Fruit fly (Drosophila melanogaster) whole organism, pupa: ENCODE measurements around the gene Acp65Aa.

ENCODE experiments used
- CG13204 ChIP-seq: fragments of 200-800 bp; sonication (Bioruptor generic); optimal IDR thresholded peaks from 2 replicates; lab custom pipeline; 2018; ENCODE audit warnings: missing biosample characterization, mild to moderate bottlenecking, missing genetic modification characterization, moderate library complexity
- CG14655 ChIP-seq: fragments of 200-800 bp; sonication (Bioruptor generic); optimal IDR thresholded peaks from 3 replicates; lab custom pipeline; 2017; ENCODE audit warnings: mild to moderate bottlenecking, missing biosample characterization, missing genetic modification reagents, missing genetic modification characterization
- CG17806 ChIP-seq: fragments of 200-800 bp; sonication (Bioruptor generic); optimal IDR thresholded peaks from 2 replicates; lab custom pipeline; 2018; ENCODE audit warnings: missing biosample characterization, mild to moderate bottlenecking, missing genetic modification characterization, moderate library complexity
- CG34367 ChIP-seq: fragments of 200-800 bp; sonication (Bioruptor generic); optimal IDR thresholded peaks from 2 replicates; lab custom pipeline; 2018; ENCODE audit warnings: missing biosample characterization, mild to moderate bottlenecking, missing genetic modification characterization
- CG8159 ChIP-seq: fragments of 200-800 bp; sonication (Bioruptor generic); optimal IDR thresholded peaks from 3 replicates; lab custom pipeline; 2018; ENCODE audit warnings: missing biosample characterization, mild to moderate bottlenecking, missing genetic modification characterization, moderate library complexity
- CG8301 ChIP-seq: fragments of 200-800 bp; sonication (Bioruptor generic); optimal IDR thresholded peaks from 2 replicates; lab custom pipeline; 2018; ENCODE audit warnings: missing biosample characterization, mild to moderate bottlenecking, missing genetic modification characterization
- D1 ChIP-seq: fragments of 200-800 bp; sonication (Bioruptor generic); optimal IDR thresholded peaks from 2 replicates; lab custom pipeline; 2018; ENCODE audit warnings: missing biosample characterization, mild to moderate bottlenecking, missing genetic modification characterization, moderate library complexity
- EcR ChIP-seq: fragments of 200-800 bp; sonication (Bioruptor generic); optimal IDR thresholded peaks from 3 replicates; lab custom pipeline; 2019; ENCODE audit warnings: missing biosample characterization, missing genetic modification characterization, mild to moderate bottlenecking, moderate library complexity, missing genetic modification reagents
- Ets98B ChIP-seq: fragments of 200-800 bp; sonication (Bioruptor generic); IDR thresholded peaks from 2 replicates; pipeline ENCODE4 v1.3.6; 2022; ENCODE audit warnings: missing biosample characterization, missing genetic modification characterization
- Pif1B ChIP-seq: fragments of 200-800 bp; sonication (Bioruptor generic); optimal IDR thresholded peaks from 3 replicates; lab custom pipeline; 2016; ENCODE audit warnings: missing biosample characterization, missing genetic modification characterization
- fd96Ca ChIP-seq: fragments of 200-800 bp; sonication (Bioruptor generic); IDR thresholded peaks from 3 replicates; pipeline ENCODE4 v1.3.6; 2022; ENCODE audit warnings: missing biosample characterization, missing genetic modification characterization
- gl ChIP-seq: fragments of 200-800 bp; sonication (Bioruptor generic); optimal IDR thresholded peaks from 2 replicates; lab custom pipeline; 2018; ENCODE audit warnings: missing biosample characterization, mild to moderate bottlenecking, missing genetic modification characterization
- rn ChIP-seq: fragments of 200-800 bp; sonication (Bioruptor generic); IDR thresholded peaks from 2 replicates; pipeline ENCODE4 v1.3.6; 2022; ENCODE audit warnings: missing biosample characterization, missing genetic modification characterization

DNA sequence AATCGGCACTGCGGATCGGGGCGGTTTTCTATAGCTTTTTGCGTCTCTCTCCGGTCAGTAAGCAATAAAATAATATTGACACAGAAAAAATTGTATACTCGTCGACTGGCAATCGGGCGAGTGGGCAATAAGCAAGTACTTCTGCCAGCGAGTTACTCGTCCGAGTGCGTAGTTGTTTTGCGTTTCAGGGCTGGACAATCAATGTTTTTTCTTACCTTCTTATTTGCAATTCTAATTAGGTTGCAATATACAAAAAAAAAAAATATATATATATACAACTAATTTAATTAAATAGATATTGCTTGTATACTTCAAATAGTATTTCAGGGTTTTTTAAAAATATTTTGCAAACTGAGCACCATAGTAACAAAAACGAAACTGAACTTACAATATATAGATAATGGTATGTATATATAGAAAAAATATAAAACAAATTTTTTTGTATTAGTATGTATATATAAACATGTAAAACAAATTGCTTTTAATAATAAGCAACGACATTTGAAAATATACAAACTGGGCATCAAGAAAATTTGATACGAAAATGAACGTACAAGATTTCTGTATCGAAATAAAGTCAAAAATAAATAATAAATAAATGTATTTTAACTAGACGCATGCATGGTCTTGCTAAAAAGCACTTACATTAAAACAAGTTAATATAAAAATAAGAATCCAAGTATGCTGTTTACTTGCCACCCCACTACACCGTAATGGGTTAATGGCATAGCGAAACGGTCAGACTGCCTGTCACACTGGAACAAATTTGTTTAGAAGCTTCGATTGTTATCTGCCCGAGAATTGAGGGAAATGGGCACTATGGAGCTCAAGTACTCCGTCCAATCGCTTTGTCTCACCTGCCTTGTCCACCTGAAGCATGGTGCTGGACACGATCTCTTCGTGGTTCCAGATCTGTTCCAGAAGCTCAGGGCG lies 36.7 kb upstream of the Acp65Aa start, which contains the start of the genes D19A and CG7386:
- TF ChIP-seq CG8159 (peak; percentile 52), CG8301 (peak; percentile 9), Pif1B (GFP tag; lab: Kevin White, UChicago) (no peak), CG13204 (GFP tag; lab: Kevin White, UChicago) (no peak), CG34367 (tag; lab: Kevin White, UChicago) (no peak), CG17806 (tag; lab: Kevin White, UChicago) (peak; percentile 22), EcR (peak; percentile 1), Ets98B (GFP tag; lab: Robert Waterston, UW) (peak; percentile 59), CG14655 (GFP tag; lab: Kevin White, UChicago) (no peak), gl (tag; lab: Kevin White, UChicago) (no peak), rn (GFP tag; lab: Robert Waterston, UW) (peak; percentile 43; the same call in 1 of the 2 replicates), D1 (tag; lab: Kevin White, UChicago) (no peak), fd96Ca (GFP tag; lab: Robert Waterston, UW) (peak; percentile 30; the same call in 1 of the 3 replicates)
